Worm (Caenorhabditis elegans) whole organism, L4 larva: Measurements from ENCODE around the gene B0244.5.

Experiments used
- R02D3.7 ChIP-seq: fragments of 150-350 bp; sonication (generic microtip); optimal IDR thresholded peaks from 3 replicates; lab custom pipeline; 2014; ENCODE audit warnings: missing biosample characterization, missing genetic modification characterization
- ZK546.5 ChIP-seq, 2 experiments: sonication (generic microtip); optimal IDR thresholded peaks; 2 replicates each; lab custom pipeline; 2017; ENCODE audit warnings: missing biosample characterization in 2 of 2, missing genetic modification characterization in 2 of 2
- aha-1 ChIP-seq: fragments of 150-350 bp; peaks from one replicate; lab custom pipeline; 2014; ENCODE audit warnings: missing biosample characterization, missing genetic modification characterization
- daf-12 ChIP-seq: fragments of 150-350 bp; optimal IDR thresholded peaks from 2 replicates; lab custom pipeline; 2014; ENCODE audit warnings: missing biosample characterization, missing genetic modification reagents, missing genetic modification characterization
- dpl-1 ChIP-seq: fragments of 150-350 bp; optimal IDR thresholded peaks from 2 replicates; lab custom pipeline; 2014; ENCODE audit warnings: missing biosample characterization, missing genetic modification reagents, missing genetic modification characterization
- mep-1 ChIP-seq: fragments of 150-350 bp; sonication (generic microtip); optimal IDR thresholded peaks from 3 replicates; lab custom pipeline; 2014; ENCODE audit warnings: missing biosample characterization, missing genetic modification characterization
- saeg-2 ChIP-seq: fragments of 200-800 bp; sonication (Bioruptor generic); IDR thresholded peaks from 2 replicates; pipeline ENCODE4 v1.3.6; 2022; ENCODE audit warnings: missing genetic modification reagents, missing genetic modification characterization, missing compliant biosample characterization
- snpc-1.2 ChIP-seq: fragments of 200-800 bp; sonication (Bioruptor generic); IDR thresholded peaks from 2 replicates; pipeline ENCODE4 v1.3.6; 2022; ENCODE audit warnings: missing genetic modification reagents, missing genetic modification characterization, missing compliant biosample characterization
- zag-1 ChIP-seq: fragments of 150-350 bp; optimal IDR thresholded peaks from 2 replicates; lab custom pipeline; 2014; ENCODE audit warnings: missing biosample characterization, missing genetic modification characterization
- ztf-11 ChIP-seq: fragments of 150-350 bp; optimal IDR thresholded peaks from 2 replicates; lab custom pipeline; 2014; ENCODE audit warnings: missing biosample characterization, missing genetic modification characterization

DNA sequence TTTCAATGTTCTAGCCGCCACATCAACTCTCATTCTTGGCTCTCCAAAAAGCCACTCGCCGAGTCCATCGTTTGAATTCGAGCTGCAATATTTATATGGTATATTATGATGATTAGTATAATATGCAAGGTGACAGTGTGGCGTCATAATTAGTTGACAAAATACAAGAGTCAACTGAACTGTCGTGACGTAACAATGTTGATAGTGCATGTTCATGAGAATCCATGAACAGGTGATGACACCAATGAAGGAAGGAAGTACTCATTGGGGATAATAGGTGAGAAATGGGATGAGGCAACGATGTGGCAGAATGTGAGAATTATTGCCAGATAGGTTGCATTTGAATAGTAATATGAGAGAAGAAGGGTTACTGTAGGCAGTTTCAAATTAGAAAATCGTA is 50.3 kb downstream of the B0244.5 start:
- TF ChIP-seq dpl-1 (GFP tag; lab: Kevin White, UChicago) (no peak), saeg-2 (GFP tag; lab: Robert Waterston, UW) (no peak), ZK546.5 (tag; optimal IDR thresholded peaks at IDR 0.05; lab: Kevin White, UChicago) (no peak), aha-1 (tag; lab: Kevin White, UChicago) (no peak), ztf-11 (no peak), R02D3.7 (tag; lab: Kevin White, UChicago) (no peak), zag-1 (tag; lab: Kevin White, UChicago) (no peak), daf-12 (tag; lab: Kevin White, UChicago) (no peak), mep-1 (no peak), snpc-1.2 (GFP tag; lab: Robert Waterston, UW) (no peak)
